Fruit fly (Drosophila melanogaster) whole organism, adult: ENCODE results near the gene CG43739.

ENCODE experiments used
- Clk ChIP-seq: fragments of 200-800 bp; sonication (Bioruptor generic); optimal IDR thresholded peaks from 2 replicates; lab custom pipeline; 2017; ENCODE audit warnings: missing biosample characterization, missing genetic modification characterization
- Crg-1 ChIP-seq: fragments of 200-800 bp; sonication (Bioruptor generic); optimal IDR thresholded peaks from 2 replicates; lab custom pipeline; 2016; ENCODE audit warnings: missing biosample characterization, missing genetic modification characterization
- Hr96 ChIP-seq: fragments of 200-800 bp; sonication (Bioruptor generic); optimal IDR thresholded peaks from 2 replicates; lab custom pipeline; 2016; ENCODE audit warnings: missing biosample characterization, missing genetic modification characterization

DNA sequence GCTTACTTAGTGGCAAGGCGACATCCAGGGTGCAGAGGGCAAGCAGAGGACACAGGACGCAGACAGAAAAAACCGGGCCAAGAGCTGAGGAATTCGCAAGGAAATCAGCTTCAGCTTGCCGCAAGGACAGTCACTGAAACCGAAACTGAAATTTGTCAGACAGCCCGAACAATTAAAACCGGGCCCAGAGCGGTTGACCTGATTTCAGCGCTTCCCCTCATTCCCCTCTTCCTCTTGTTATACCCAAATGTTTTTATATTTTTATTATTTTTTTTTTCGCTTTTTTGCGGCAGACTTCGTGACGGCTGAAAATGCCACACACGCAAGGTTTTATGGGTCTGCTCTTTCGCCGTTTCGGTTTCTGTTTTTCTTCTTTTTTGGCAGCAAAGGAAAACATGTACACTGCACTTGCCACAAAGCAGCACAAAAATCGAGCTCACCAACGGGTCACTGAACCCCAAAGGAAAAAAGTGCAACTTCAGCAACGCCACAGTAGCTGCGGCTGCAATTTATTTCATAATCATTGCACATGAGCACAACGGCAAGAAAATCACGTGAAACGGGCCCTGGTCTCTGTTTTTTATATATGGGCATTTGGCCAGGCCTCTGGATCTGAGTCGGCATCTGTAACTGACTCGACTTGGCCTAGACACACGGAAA is 10.6 kb downstream of the CG43739 start:
- TF ChIP-seq Hr96 (GFP tag; lab: Kevin White, UChicago) (no peak), Crg-1 (GFP tag; lab: Kevin White, UChicago) (no peak), Clk (GFP tag; lab: Kevin White, UChicago) (no peak)
